Worm (Caenorhabditis elegans) whole organism, L1 larva: ENCODE results near the gene C55A6.11.

Experiments used
- C04F5.9 ChIP-seq: sonication (generic microtip); optimal IDR thresholded peaks from 2 replicates; lab custom pipeline; 2016; ENCODE audit warnings: missing genetic modification characterization, missing compliant biosample characterization
- ama-1 ChIP-seq: fragments of 150-350 bp; optimal IDR thresholded peaks from 2 replicates; lab custom pipeline; 2014
- grh-1 ChIP-seq: fragments of 200-800 bp; sonication (Bioruptor generic); IDR thresholded peaks from 2 replicates; pipeline ENCODE4 v1.3.6; 2022; ENCODE audit warnings: missing genetic modification reagents, missing genetic modification characterization, missing compliant biosample characterization
- lin-13 ChIP-seq: fragments of 150-350 bp; optimal IDR thresholded peaks from 2 replicates; lab custom pipeline; 2014; ENCODE audit warnings: missing biosample characterization, missing genetic modification reagents, missing genetic modification characterization
- nhr-11 ChIP-seq: fragments of 150-350 bp; optimal IDR thresholded peaks from 2 replicates; lab custom pipeline; 2014; ENCODE audit warnings: missing biosample characterization, missing genetic modification characterization
- nhr-28 ChIP-seq: fragments of 150-350 bp; optimal IDR thresholded peaks from 2 replicates; lab custom pipeline; 2014; ENCODE audit warnings: missing biosample characterization, missing genetic modification characterization
- sptf-1 ChIP-seq: fragments of 150-350 bp; optimal IDR thresholded peaks from 2 replicates; lab custom pipeline; 2014; ENCODE audit warnings: missing biosample characterization, missing genetic modification characterization

DNA sequence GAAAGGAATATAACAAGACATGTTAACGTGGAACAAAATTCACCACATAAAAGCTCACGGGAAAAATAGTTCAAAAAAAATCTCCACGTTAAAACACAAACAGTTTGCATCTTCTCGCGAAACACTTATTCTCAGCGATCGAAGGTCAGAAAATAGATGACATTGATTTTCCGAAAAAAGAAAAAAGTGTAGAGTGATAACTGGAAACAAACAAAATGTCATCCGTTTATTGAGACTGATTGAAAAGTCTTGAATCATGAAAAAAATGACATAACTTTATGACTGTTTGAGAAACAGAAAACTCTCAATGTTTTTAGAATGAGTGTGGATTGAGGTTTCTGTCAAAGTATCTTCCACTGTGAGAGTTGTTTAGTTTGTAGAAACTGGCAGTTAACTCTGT lies 2.5 kb upstream of the C55A6.11 start, which contains the start of gene C55A6.4:
- TF ChIP-seq C04F5.9 (tag; lab: Kevin White, UChicago) (no peak), nhr-11 (tag; lab: Kevin White, UChicago) (no peak), sptf-1 (tag; lab: Kevin White, UChicago) (no peak), nhr-28 (no peak), lin-13 (no peak), ama-1 (lab: Kevin White, UChicago) (no peak), grh-1 (GFP tag; lab: Robert Waterston, UW) (no peak)
